Fruit fly (Drosophila melanogaster): ENCODE measurements around the gene Ccp84Ac.

Gene Ccp84Ac

dm6 chr3R:6696221-6696749 is at the start of gene Ccp84Ac:
Gene Ccp84Ac, minus strand, starts transcription at chr3R:6696271.
- no peak for TF ChIP-seq Snoo (tag; optimal IDR thresholded peaks at IDR 0.05)
- no peak for TF ChIP-seq fd96Ca (GFP tag; IDR thresholded peaks at IDR 0.05)
- TF ChIP-seq CG12605 (GFP tag; IDR thresholded peaks at IDR 0.05): no peak
- no peak for TF ChIP-seq CG10348 (GFP tag; IDR thresholded peaks at IDR 0.05)
- no peak for TF ChIP-seq CG9948 (tag; optimal IDR thresholded peaks at IDR 0.05)
- no peak for TF ChIP-seq CG17806 (tag; optimal IDR thresholded peaks at IDR 0.05)
- no peak for TF ChIP-seq Pif1B (GFP tag; optimal IDR thresholded peaks at IDR 0.05)
- no peak for TF ChIP-seq Ets98B (GFP tag; IDR thresholded peaks at IDR 0.05)
- no peak for TF ChIP-seq CG15710 (tag; optimal IDR thresholded peaks at IDR 0.05)
- TF ChIP-seq gl (tag; optimal IDR thresholded peaks at IDR 0.05): no peak
- no peak for TF ChIP-seq CG8159 (tag; optimal IDR thresholded peaks at IDR 0.05)
- TF ChIP-seq EcR (GFP tag; optimal IDR thresholded peaks at IDR 0.05): no peak
- no peak for TF ChIP-seq D1 (tag; optimal IDR thresholded peaks at IDR 0.05)
- TF ChIP-seq CG13204 (GFP tag; optimal IDR thresholded peaks at IDR 0.05): no peak

- TF ChIP-seq CG15710 (tag; optimal IDR thresholded peaks at IDR 0.05) (no peak), CG17806 (tag; optimal IDR thresholded peaks at IDR 0.05) (no peak), CG8159 (tag; optimal IDR thresholded peaks at IDR 0.05) (no peak), CG4496 (GFP tag; IDR thresholded peaks at IDR 0.05) (no peak), EcR (GFP tag; optimal IDR thresholded peaks at IDR 0.05) (no peak), CG14655 (GFP tag; optimal IDR thresholded peaks at IDR 0.05) (no peak), CG13204 (GFP tag; optimal IDR thresholded peaks at IDR 0.05) (no peak), Snoo (tag; optimal IDR thresholded peaks at IDR 0.05) (no peak), CG12605 (GFP tag; IDR thresholded peaks at IDR 0.05) (no peak), rn (GFP tag; IDR thresholded peaks at IDR 0.05) (no peak), Pif1B (GFP tag; optimal IDR thresholded peaks at IDR 0.05) (no peak)
Observed at dm6 chr3R:6744036-6744435, 48.0 kb upstream of the Ccp84Ac start, which contains the start of gene zen2. Gene zen2, minus strand, starts transcription at chr3R:6744136.

DNA sequence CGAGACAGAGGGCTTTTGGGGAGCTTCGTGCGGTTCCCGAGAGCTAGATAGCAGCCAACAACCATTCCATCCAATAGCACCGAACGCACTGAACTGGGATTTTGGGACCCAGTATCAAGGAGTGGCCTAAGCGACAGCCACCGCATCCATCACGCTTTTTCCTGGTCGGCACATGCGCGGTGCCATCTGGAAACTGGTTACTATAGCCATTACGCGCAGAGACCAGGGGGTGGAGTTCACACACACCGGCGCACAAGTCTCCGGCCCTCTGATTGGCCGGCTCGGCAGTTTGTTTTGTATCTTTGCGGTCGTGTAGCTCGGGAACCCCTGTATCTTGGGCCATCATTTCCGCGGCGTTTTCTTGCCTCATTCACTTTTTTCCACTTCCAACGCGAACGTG is 45.9 kb upstream of the Ccp84Ac start, which contains the start of gene pb:
pb (minus strand) TSS at position 81 of the 400 bp plus-strand sequence.
- TF ChIP-seq CG12605 (GFP tag; IDR thresholded peaks at IDR 0.05): no peak
- TF ChIP-seq fd96Ca (GFP tag; IDR thresholded peaks at IDR 0.05): peak; percentile 51; the same call in 2 of the 3 replicates
- peak; percentile 58 for TF ChIP-seq CG32121 (GFP tag; IDR thresholded peaks at IDR 0.05)

- TF ChIP-seq gl (tag; optimal IDR thresholded peaks at IDR 0.05): no peak
- 0 out of 3 replicates have a peak, but pooled peaks have one; percentile 53 for TF ChIP-seq fd96Ca (GFP tag; IDR thresholded peaks at IDR 0.05)
Observed at dm6 chr3R:6741400-6741959, 45.4 kb upstream of the Ccp84Ac start.

DNA sequence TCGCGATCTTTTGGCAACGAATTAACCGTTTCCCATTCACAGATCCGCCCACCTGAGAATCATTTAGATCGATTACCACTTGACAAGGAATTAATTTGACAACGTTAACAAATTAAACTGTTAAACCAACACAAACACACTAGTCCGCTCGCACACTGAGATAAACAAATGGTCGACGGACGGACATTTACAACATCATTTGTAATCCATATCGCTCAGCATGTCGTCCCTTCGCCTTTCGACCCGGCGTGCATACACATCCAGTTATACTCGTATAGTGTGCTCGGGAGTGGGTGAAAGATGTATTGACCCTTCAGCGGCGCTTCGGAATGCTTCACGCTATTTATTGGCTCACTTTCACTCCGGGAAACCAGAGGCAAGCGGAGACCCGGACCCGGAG is 39.7 kb upstream of the Ccp84Ac start:
- no peak for TF ChIP-seq rn (GFP tag; IDR thresholded peaks at IDR 0.05)
- no peak for TF ChIP-seq CG10348 (GFP tag; IDR thresholded peaks at IDR 0.05)
- TF ChIP-seq CG8301 (tag; optimal IDR thresholded peaks at IDR 0.05): no peak
- no peak for TF ChIP-seq fd96Ca (GFP tag; IDR thresholded peaks at IDR 0.05)

DNA sequence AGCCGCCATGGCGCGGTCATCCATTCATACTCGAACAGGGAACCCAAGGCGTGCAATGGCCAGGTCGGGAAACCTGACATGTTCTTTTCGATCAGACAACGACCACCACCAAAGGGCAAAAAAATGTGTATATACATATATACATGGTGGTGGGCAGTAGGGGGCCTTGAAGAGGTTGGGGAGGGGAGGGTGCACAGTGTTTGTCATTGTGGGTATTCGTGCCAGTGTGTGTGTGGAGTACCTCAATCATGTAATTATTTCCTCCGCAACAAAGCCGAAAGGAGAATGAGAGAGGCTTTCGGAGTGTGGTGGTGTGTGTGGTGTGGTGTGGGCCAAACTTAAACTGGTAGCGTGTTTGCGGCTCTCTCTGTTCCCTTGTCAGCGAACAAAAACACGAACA is 30.0 kb upstream of the Ccp84Ac start:
- peak; percentile 53 for TF ChIP-seq gl (tag; optimal IDR thresholded peaks at IDR 0.05)
- TF ChIP-seq CG8301 (tag; optimal IDR thresholded peaks at IDR 0.05): no peak

DNA sequence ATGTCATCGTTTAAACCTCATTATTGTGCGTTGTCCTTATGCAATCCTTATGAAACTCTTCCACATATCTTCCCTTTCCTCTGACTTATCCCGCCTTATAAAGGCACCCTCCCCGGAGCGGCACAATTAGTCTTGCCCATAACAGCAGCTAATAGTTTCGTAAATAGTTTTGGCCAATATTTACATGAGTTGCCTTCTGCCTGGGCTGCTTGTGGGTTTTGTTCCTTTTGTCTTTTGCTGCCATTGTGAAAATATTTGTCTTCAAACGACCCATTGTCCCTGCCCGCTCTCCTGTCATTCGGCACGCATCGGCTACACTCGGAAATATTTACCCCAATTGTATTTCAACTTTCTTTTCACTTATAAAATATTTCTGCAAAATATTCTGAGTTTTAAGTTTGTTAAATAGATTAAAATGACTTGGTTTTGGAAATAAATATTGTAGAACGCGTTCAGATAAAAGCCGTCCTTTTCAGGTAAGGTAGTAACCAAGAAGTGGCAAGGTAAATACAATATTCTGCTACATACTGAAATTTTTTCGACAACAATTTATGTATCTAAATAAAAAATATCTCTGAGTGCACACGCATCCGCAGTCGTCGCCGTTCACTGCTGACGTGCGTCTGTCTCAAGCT is 27.6 kb upstream of the Ccp84Ac start:
- TF ChIP-seq CG4496 (GFP tag; IDR thresholded peaks at IDR 0.05) (no peak), CG14655 (GFP tag; optimal IDR thresholded peaks at IDR 0.05) (peak; percentile 44), Snoo (tag; optimal IDR thresholded peaks at IDR 0.05) (no peak), gl (tag; optimal IDR thresholded peaks at IDR 0.05) (no peak), D1 (tag; optimal IDR thresholded peaks at IDR 0.05) (no peak), CG8159 (tag; optimal IDR thresholded peaks at IDR 0.05) (peak; percentile 34), Ets98B (GFP tag; IDR thresholded peaks at IDR 0.05) (no peak), CG34367 (tag; optimal IDR thresholded peaks at IDR 0.05) (no peak), Pif1A (GFP tag; optimal IDR thresholded peaks at IDR 0.05) (peak; percentile 4), CG12605 (GFP tag; IDR thresholded peaks at IDR 0.05) (no peak), CG9948 (tag; optimal IDR thresholded peaks at IDR 0.05) (no peak), fd96Ca (GFP tag; IDR thresholded peaks at IDR 0.05) (no peak), CG17806 (tag; optimal IDR thresholded peaks at IDR 0.05) (no peak), rn (GFP tag; IDR thresholded peaks at IDR 0.05) (no peak), CG32121 (GFP tag; IDR thresholded peaks at IDR 0.05) (no peak), CG10348 (GFP tag; IDR thresholded peaks at IDR 0.05) (no peak), EcR (GFP tag; optimal IDR thresholded peaks at IDR 0.05) (no peak), CG8301 (tag; optimal IDR thresholded peaks at IDR 0.05) (no peak), CG15710 (tag; optimal IDR thresholded peaks at IDR 0.05) (no peak), Pif1B (GFP tag; optimal IDR thresholded peaks at IDR 0.05) (no peak), CG13204 (GFP tag; optimal IDR thresholded peaks at IDR 0.05) (no peak)
